Fruit fly (Drosophila melanogaster) whole organism, embryonic: Measurements from ENCODE around the gene Pisd.

Source experiments
- Adf1 ChIP-seq: fragments of 200-800 bp; sonication (Bioruptor generic); IDR thresholded peaks from 2 replicates; pipeline ENCODE4 v1.3.6; 2022; ENCODE audit warnings: missing biosample characterization, missing genetic modification characterization
- Asciz ChIP-seq: fragments of 200-800 bp; sonication (Bioruptor generic); optimal IDR thresholded peaks from 2 replicates; lab custom pipeline; 2017; ENCODE audit warnings: missing biosample characterization, mild to moderate bottlenecking, missing genetic modification characterization, missing genetic modification reagents
- CG10274 ChIP-seq: fragments of 200-800 bp; sonication (Bioruptor generic); optimal IDR thresholded peaks from 3 replicates; lab custom pipeline; 2017; ENCODE audit warnings: missing biosample characterization, mild to moderate bottlenecking, missing genetic modification characterization
- CG10959 ChIP-seq: fragments of 200-800 bp; sonication (Bioruptor generic); IDR thresholded peaks from 2 replicates; pipeline ENCODE4 v1.3.6; 2022; ENCODE audit warnings: missing biosample characterization, missing genetic modification characterization
- CG12071 ChIP-seq: fragments of 200-800 bp; sonication (Bioruptor generic); optimal IDR thresholded peaks from 3 replicates; lab custom pipeline; 2018; ENCODE audit warnings: missing biosample characterization, mild to moderate bottlenecking, missing genetic modification characterization
- CG12659 ChIP-seq: fragments of 200-800 bp; sonication (Bioruptor generic); optimal IDR thresholded peaks from 3 replicates; lab custom pipeline; 2017; ENCODE audit warnings: mild to moderate bottlenecking, missing biosample characterization, missing genetic modification reagents, missing genetic modification characterization
- CG13287 ChIP-seq: fragments of 200-800 bp; sonication (Bioruptor generic); IDR thresholded peaks from 2 replicates; pipeline ENCODE4 v1.3.6; 2022; ENCODE audit warnings: missing biosample characterization, missing genetic modification characterization; ENCODE audit not compliant: partially characterized antibody
- CG16779 ChIP-seq: fragments of 200-800 bp; sonication (Bioruptor generic); IDR thresholded peaks from 2 replicates; pipeline ENCODE4 v1.3.6; 2022; ENCODE audit warnings: missing biosample characterization, missing genetic modification characterization
- CG17568 ChIP-seq: fragments of 200-800 bp; sonication (Bioruptor generic); optimal IDR thresholded peaks from 2 replicates; lab custom pipeline; 2018; ENCODE audit warnings: missing biosample characterization, mild to moderate bottlenecking, missing genetic modification characterization, moderate library complexity
- CG17612 ChIP-seq: fragments of 200-800 bp; sonication (Bioruptor generic); IDR thresholded peaks from 2 replicates; pipeline ENCODE4 v1.3.6; 2022; ENCODE audit warnings: missing biosample characterization, missing genetic modification characterization
- CG17829 ChIP-seq: fragments of 200-800 bp; optimal IDR thresholded peaks from 2 replicates; lab custom pipeline; 2019; ENCODE audit warnings: missing biosample characterization, mild to moderate bottlenecking, missing genetic modification characterization, moderate library complexity
- CG1792 ChIP-seq: fragments of 200-800 bp; sonication (Bioruptor generic); optimal IDR thresholded peaks from 2 replicates; lab custom pipeline; 2016; ENCODE audit warnings: missing biosample characterization, missing genetic modification characterization
- CG18619 ChIP-seq: fragments of 200-800 bp; sonication (Bioruptor generic); optimal IDR thresholded peaks from 3 replicates; lab custom pipeline; 2017; ENCODE audit warnings: missing biosample characterization, mild to moderate bottlenecking, missing genetic modification characterization
- CG30020 ChIP-seq: fragments of 200-800 bp; optimal IDR thresholded peaks from 2 replicates; lab custom pipeline; 2019; ENCODE audit warnings: missing biosample characterization, mild to moderate bottlenecking, missing genetic modification characterization, moderate library complexity
- CG31365 ChIP-seq: fragments of 200-800 bp; sonication (Bioruptor generic); optimal IDR thresholded peaks from 2 replicates; lab custom pipeline; 2018; ENCODE audit warnings: missing biosample characterization, mild to moderate bottlenecking, missing genetic modification characterization
- CG32532 ChIP-seq: fragments of 200-800 bp; sonication (Bioruptor generic); IDR thresholded peaks from 2 replicates; pipeline ENCODE4 v1.3.6; 2022; ENCODE audit warnings: missing biosample characterization, missing genetic modification characterization
- CG3726 ChIP-seq: fragments of 200-800 bp; sonication (Bioruptor generic); IDR thresholded peaks from 3 replicates; pipeline ENCODE4, ENCODE4 v1.3.6; 2022; ENCODE audit warnings: missing biosample characterization, missing genetic modification characterization
- CG4617 ChIP-seq: fragments of 200-800 bp; sonication (Bioruptor generic); optimal IDR thresholded peaks from 3 replicates; lab custom pipeline; 2016; ENCODE audit warnings: missing biosample characterization, missing genetic modification characterization, borderline replicate concordance
- CG4707 ChIP-seq: fragments of 200-800 bp; sonication (Bioruptor generic); optimal IDR thresholded peaks from 2 replicates; lab custom pipeline; 2018; ENCODE audit warnings: missing biosample characterization, mild to moderate bottlenecking, missing genetic modification characterization, moderate library complexity
- CG4730 ChIP-seq: fragments of 200-800 bp; sonication (Bioruptor generic); IDR thresholded peaks from 2 replicates; pipeline ENCODE4 v1.3.6; 2022; ENCODE audit warnings: missing biosample characterization, missing genetic modification characterization
- CG7745 ChIP-seq: fragments of 200-800 bp; sonication (Bioruptor generic); optimal IDR thresholded peaks from 2 replicates; lab custom pipeline; 2018; ENCODE audit warnings: missing biosample characterization, mild to moderate bottlenecking, missing genetic modification characterization, moderate library complexity
- CG8290 ChIP-seq, 3 experiments: fragments of 200-800 bp; sonication (Bioruptor generic); optimal IDR thresholded peaks; 2 replicates each; lab custom pipeline; 2016 to 2019; ENCODE audit warnings: missing biosample characterization in 3 of 3, missing genetic modification characterization in 3 of 3, mild to moderate bottlenecking in 2 of 3, moderate library complexity in 1 of 3
- CG8359 ChIP-seq: fragments of 200-800 bp; sonication (Bioruptor generic); optimal IDR thresholded peaks from 2 replicates; lab custom pipeline; 2017; ENCODE audit warnings: missing biosample characterization, mild to moderate bottlenecking, missing genetic modification characterization, borderline replicate concordance
- Dad ChIP-seq: fragments of 200-800 bp; sonication (Bioruptor generic); optimal IDR thresholded peaks from 3 replicates; lab custom pipeline; 2016; ENCODE audit warnings: missing biosample characterization, missing genetic modification characterization
- Dip3 ChIP-seq: fragments of 200-800 bp; sonication (Bioruptor generic); optimal IDR thresholded peaks from 3 replicates; lab custom pipeline; 2016; ENCODE audit warnings: missing biosample characterization, missing genetic modification characterization
- HLH4C ChIP-seq: fragments of 200-800 bp; sonication (Bioruptor generic); IDR thresholded peaks from 3 replicates; pipeline ENCODE4 v1.3.6; 2022; ENCODE audit warnings: missing biosample characterization, missing genetic modification characterization; ENCODE audit not compliant: partially characterized antibody
- HLHmδ ChIP-seq: fragments of 200-800 bp; sonication (Bioruptor generic); optimal IDR thresholded peaks from 2 replicates; lab custom pipeline; 2018; ENCODE audit warnings: missing biosample characterization, mild to moderate bottlenecking, missing genetic modification characterization, moderate library complexity
- Hsf ChIP-seq: fragments of 200-800 bp; sonication (Bioruptor generic); optimal IDR thresholded peaks from 3 replicates; lab custom pipeline; 2016; ENCODE audit warnings: missing biosample characterization, missing genetic modification characterization
- Jarid2 ChIP-seq: fragments of 200-800 bp; sonication (Bioruptor generic); optimal IDR thresholded peaks from 3 replicates; lab custom pipeline; 2017; ENCODE audit warnings: mild to moderate bottlenecking, missing biosample characterization, missing genetic modification reagents, missing genetic modification characterization
- Lhr ChIP-seq: fragments of 200-800 bp; sonication (Bioruptor generic); optimal IDR thresholded peaks from 3 replicates; lab custom pipeline; 2017; ENCODE audit warnings: mild to moderate bottlenecking, missing biosample characterization, missing genetic modification reagents, missing genetic modification characterization
- Neu2 ChIP-seq: fragments of 200-800 bp; sonication (Bioruptor generic); optimal IDR thresholded peaks from 3 replicates; lab custom pipeline; 2016; ENCODE audit warnings: missing biosample characterization, missing genetic modification characterization, borderline replicate concordance
- Nf-YB ChIP-seq: fragments of 200-800 bp; sonication (Bioruptor generic); optimal IDR thresholded peaks from 3 replicates; lab custom pipeline; 2019; ENCODE audit warnings: missing biosample characterization, mild to moderate bottlenecking, missing genetic modification characterization, moderate library complexity
- NfI ChIP-seq: fragments of 200-800 bp; sonication (Bioruptor generic); optimal IDR thresholded peaks from 3 replicates; lab custom pipeline; 2018; ENCODE audit warnings: missing biosample characterization, mild to moderate bottlenecking, missing genetic modification characterization, moderate library complexity
- Oaz ChIP-seq: fragments of 200-800 bp; sonication (Bioruptor generic); IDR thresholded peaks from 2 replicates; pipeline ENCODE4 v1.3.6; 2022; ENCODE audit warnings: missing biosample characterization, missing genetic modification characterization
- Poxn ChIP-seq: fragments of 200-800 bp; sonication (Bioruptor generic); IDR thresholded peaks from 2 replicates; pipeline ENCODE4 v1.3.6; 2022; ENCODE audit warnings: missing biosample characterization, missing genetic modification characterization
- Spps ChIP-seq: fragments of 200-800 bp; sonication (Bioruptor generic); optimal IDR thresholded peaks from 2 replicates; lab custom pipeline; 2018; ENCODE audit warnings: missing biosample characterization, mild to moderate bottlenecking, missing genetic modification characterization
- Sry-δ ChIP-seq: fragments of 200-800 bp; sonication (Bioruptor generic); optimal IDR thresholded peaks from 2 replicates; lab custom pipeline; 2016; ENCODE audit warnings: missing biosample characterization, missing genetic modification characterization
- ase ChIP-seq: fragments of 200-800 bp; sonication (Bioruptor generic); IDR thresholded peaks from 3 replicates; pipeline ENCODE4 v1.3.6; 2022; ENCODE audit warnings: missing biosample characterization, missing genetic modification characterization
- esg ChIP-seq: fragments of 200-800 bp; sonication (Bioruptor generic); conservative IDR thresholded peaks from 2 replicates; pipeline ENCODE4 v1.3.6; 2022; ENCODE audit warnings: missing biosample characterization, missing genetic modification characterization
- ewg ChIP-seq: fragments of 200-800 bp; sonication (Bioruptor generic); optimal IDR thresholded peaks from 3 replicates; lab custom pipeline; 2017; ENCODE audit warnings: mild to moderate bottlenecking, missing biosample characterization, missing genetic modification reagents, missing genetic modification characterization
- fu2 ChIP-seq: fragments of 200-800 bp; sonication (Bioruptor generic); optimal IDR thresholded peaks from 2 replicates; lab custom pipeline; 2016; ENCODE audit warnings: missing biosample characterization, missing genetic modification characterization
- lola ChIP-seq, 3 experiments: fragments of >200 bp in 2 of 3; fragments of 200-800 bp in 1 of 3; sonication (Bioruptor generic) in 1 of 3; optimal IDR thresholded peaks; 2 replicates each; lab custom pipeline; 2017 to 2019; ENCODE audit warnings: missing biosample characterization in 3 of 3, missing genetic modification characterization in 3 of 3, mild to moderate bottlenecking in 1 of 3, moderate library complexity in 1 of 3
- nerfin-1 ChIP-seq: fragments of 200-800 bp; sonication (Bioruptor generic); optimal IDR thresholded peaks from 3 replicates; lab custom pipeline; 2019; ENCODE audit warnings: missing biosample characterization, mild to moderate bottlenecking, missing genetic modification characterization, moderate library complexity
- otp ChIP-seq: fragments of 200-800 bp; sonication (Bioruptor generic); IDR thresholded peaks from 3 replicates; pipeline ENCODE4, ENCODE4 v1.3.6; 2022; ENCODE audit warnings: missing biosample characterization, missing genetic modification characterization
- pros ChIP-seq: fragments of 200-800 bp; sonication (Bioruptor generic); optimal IDR thresholded peaks from 3 replicates; lab custom pipeline; 2019; ENCODE audit warnings: missing biosample characterization, mild to moderate bottlenecking, missing genetic modification characterization, moderate library complexity
- repo ChIP-seq: fragments of 200-800 bp; sonication (Bioruptor generic); optimal IDR thresholded peaks from 2 replicates; lab custom pipeline; 2016; ENCODE audit warnings: missing biosample characterization, missing genetic modification characterization
- row ChIP-seq: fragments of 200-800 bp; sonication (Bioruptor generic); IDR thresholded peaks from 3 replicates; pipeline ENCODE4 v1.3.6; 2022; ENCODE audit warnings: missing biosample characterization, missing genetic modification characterization
- unpg ChIP-seq: fragments of 200-800 bp; sonication (Bioruptor generic); optimal IDR thresholded peaks from 3 replicates; lab custom pipeline; 2018; ENCODE audit warnings: missing biosample characterization, mild to moderate bottlenecking, missing genetic modification characterization, moderate library complexity
- vfl ChIP-seq: fragments of 200-800 bp; sonication (Bioruptor generic); optimal IDR thresholded peaks from 2 replicates; lab custom pipeline; 2016; ENCODE audit warnings: missing biosample characterization, missing genetic modification characterization
- zen2 ChIP-seq: fragments of 200-800 bp; sonication (Bioruptor generic); IDR thresholded peaks from 3 replicates; pipeline ENCODE4 v1.3.6; 2022; ENCODE audit warnings: missing biosample characterization, missing genetic modification characterization; ENCODE audit not compliant: partially characterized antibody

The Pisd gene

dm6 chr3R:24091653-24092052 is 41.1 kb downstream of the Pisd start (continued):
- no peak for TF ChIP-seq lola (GFP tag; optimal IDR thresholded peaks at IDR 0.05; lab: Kevin White, UChicago)
- TF ChIP-seq CG18619 (GFP tag; lab: Kevin White, UChicago), result no peak
- no peak for TF ChIP-seq Dad
- TF ChIP-seq HLH4C (GFP tag; lab: Robert Waterston, UW), result no peak
- TF ChIP-seq Oaz, result no peak
- peak; percentile 59; the same call in 2 of the 3 replicates for TF ChIP-seq row (GFP tag; lab: Robert Waterston, UW)
- no peak for TF ChIP-seq Neu2 (GFP tag; lab: Kevin White, UChicago)
- TF ChIP-seq CG1792 (GFP tag; lab: Kevin White, UChicago), result no peak
- no peak for TF ChIP-seq CG8290 (GFP tag; optimal IDR thresholded peaks at IDR 0.05; lab: Kevin White, UChicago)
- no peak for TF ChIP-seq CG8290 (tag; optimal IDR thresholded peaks at IDR 0.05; lab: Kevin White, UChicago)
- no peak for TF ChIP-seq CG10959 (GFP tag; lab: Robert Waterston, UW)
- TF ChIP-seq fu2 (GFP tag; lab: Kevin White, UChicago), result no peak
- TF ChIP-seq otp, result no peak
- TF ChIP-seq CG7745, result no peak
- TF ChIP-seq Dip3, result peak; percentile 2
- no peak for TF ChIP-seq Lhr (GFP tag; lab: Kevin White, UChicago)
- 0 out of 2 replicates have a peak, but pooled peaks have one; percentile 21 for TF ChIP-seq esg
- no peak for TF ChIP-seq nerfin-1
- peak; percentile 9 for TF ChIP-seq Asciz (GFP tag; lab: Kevin White, UChicago)
- TF ChIP-seq CG32532 (GFP tag; lab: Robert Waterston, UW), result peak; percentile 30; the same call in 1 of the 2 replicates
- no peak for TF ChIP-seq unpg (GFP tag; lab: Kevin White, UChicago)
- no peak for TF ChIP-seq Nf-YB
- no peak for TF ChIP-seq CG16779 (GFP tag; lab: Robert Waterston, UW)
- TF ChIP-seq CG8359 (GFP tag; lab: Kevin White, UChicago), result no peak
- TF ChIP-seq CG12659 (GFP tag; lab: Kevin White, UChicago), result no peak
- TF ChIP-seq CG31365 (tag; lab: Kevin White, UChicago), result no peak
- no peak for TF ChIP-seq Jarid2 (GFP tag; lab: Kevin White, UChicago)
- TF ChIP-seq pros (GFP tag; lab: Kevin White, UChicago), result no peak
- no peak for TF ChIP-seq CG17829 (tag; lab: Kevin White, UChicago)
- no peak for TF ChIP-seq repo (GFP tag; lab: Kevin White, UChicago)
- TF ChIP-seq CG10274 (GFP tag; lab: Kevin White, UChicago), result no peak
- no peak for TF ChIP-seq vfl (GFP tag; lab: Kevin White, UChicago)
- no peak for TF ChIP-seq CG4730 (GFP tag; lab: Robert Waterston, UW)
- no peak for TF ChIP-seq CG4617 (GFP tag; lab: Kevin White, UChicago)
- TF ChIP-seq HLHmδ, result no peak
- no peak for TF ChIP-seq Adf1 (GFP tag; lab: Robert Waterston, UW)
- TF ChIP-seq zen2 (GFP tag; lab: Robert Waterston, UW), result no peak
- no peak for TF ChIP-seq CG30020 (tag; lab: Kevin White, UChicago)
- TF ChIP-seq CG17612 (GFP tag; lab: Robert Waterston, UW), result no peak
- no peak for TF ChIP-seq NfI (GFP tag; lab: Kevin White, UChicago)
- no peak for TF ChIP-seq CG3726 (GFP tag; lab: Robert Waterston, UW)
- TF ChIP-seq CG12071 (GFP tag; lab: Kevin White, UChicago), result no peak
- TF ChIP-seq ewg (GFP tag; lab: Kevin White, UChicago), result no peak
- TF ChIP-seq CG4707 (GFP tag; lab: Kevin White, UChicago), result no peak
- TF ChIP-seq CG13287 (GFP tag; lab: Robert Waterston, UW), result no peak
- no peak for TF ChIP-seq Poxn
- no peak for TF ChIP-seq Hsf (GFP tag; lab: Kevin White, UChicago)
- TF ChIP-seq ase (GFP tag; lab: Robert Waterston, UW), result no peak
- TF ChIP-seq Spps (tag; lab: Kevin White, UChicago), result no peak
- no peak for TF ChIP-seq Sry-δ (GFP tag; lab: Kevin White, UChicago)
- TF ChIP-seq CG17568 (GFP tag; lab: Kevin White, UChicago), result no peak
